Worm (Caenorhabditis elegans): ENCODE results near the gene pals-34.

Gene pals-34

DNA sequence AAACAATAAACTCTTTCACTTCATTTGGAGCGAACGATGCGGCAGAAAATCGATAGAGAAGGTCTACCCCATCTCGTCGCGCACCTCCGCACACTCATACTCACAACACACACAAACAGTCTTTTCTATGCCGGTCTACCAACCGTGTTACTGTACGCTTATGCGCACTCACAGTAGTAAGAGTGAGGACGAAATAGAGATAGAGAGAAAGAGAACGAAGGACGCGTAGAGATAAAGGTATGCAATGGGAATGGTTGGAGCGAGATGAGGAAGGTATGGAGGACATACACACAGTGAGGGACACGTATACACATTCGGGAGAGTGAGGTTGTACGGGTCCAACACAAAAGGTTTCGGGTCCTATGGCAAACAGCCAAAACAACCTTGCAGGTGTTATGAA, 22.5 kb upstream of the pals-34 start:
- TF ChIP-seq D1046.2 (GFP tag; IDR thresholded peaks at IDR 0.05) = no peak
- 0 out of 2 replicates have a peak, but pooled peaks have one; percentile 49 for TF ChIP-seq egl-43 (GFP tag; IDR thresholded peaks at IDR 0.05)
- TF ChIP-seq unc-62 (GFP tag; optimal IDR thresholded peaks at IDR 0.05 in 1 of 2) = peak in 1 of 2 experiments; percentile 81
- no peak for TF ChIP-seq unc-62 (tag; optimal IDR thresholded peaks at IDR 0.05)
- peak; percentile 41 for TF ChIP-seq nhr-6 (tag; optimal IDR thresholded peaks at IDR 0.05)
- TF ChIP-seq hmg-1.1 (GFP tag; IDR thresholded peaks at IDR 0.05) = peak; percentile 52; the same call in 1 of the 2 replicates
- peak; percentile 52 for TF ChIP-seq hlh-11 (tag; optimal IDR thresholded peaks at IDR 0.05)
- no peak for TF ChIP-seq daf-12 (tag; optimal IDR thresholded peaks at IDR 0.05)
- peak; percentile 21 for TF ChIP-seq rbr-2 (tag; optimal IDR thresholded peaks at IDR 0.05)
- TF ChIP-seq pha-4 (GFP tag; IDR thresholded peaks at IDR 0.05) = no peak
- TF ChIP-seq pha-4 (tag; optimal IDR thresholded peaks at IDR 0.05) = peak; percentile 0
- 0 out of 2 replicates have a peak, but pooled peaks have one; percentile 35 for TF ChIP-seq F44E2.7 (GFP tag; IDR thresholded peaks at IDR 0.05)
- no peak for TF ChIP-seq Y5F2A.4 (GFP tag; optimal IDR thresholded peaks at IDR 0.05)
- TF ChIP-seq mes-2 (tag; optimal IDR thresholded peaks at IDR 0.05; ENCODE audit: poor library complexity, severe bottlenecking) = peak; percentile 52
- no peak for TF ChIP-seq set-16 (GFP tag; IDR thresholded peaks at IDR 0.05)
- 0 out of 2 replicates have a peak, but pooled peaks have one; percentile 9 for TF ChIP-seq dmd-6 (GFP tag; IDR thresholded peaks at IDR 0.05)
- peak in 1 of 2 experiments; percentile 54 for TF ChIP-seq lsy-2 (tag; optimal IDR thresholded peaks at IDR 0.05)
- TF ChIP-seq daf-16 (GFP tag; optimal IDR thresholded peaks at IDR 0.05) = no peak
- peak; percentile 36 for TF ChIP-seq daf-16 (tag; optimal IDR thresholded peaks at IDR 0.05)
- TF ChIP-seq T26A8.4 (GFP tag; IDR thresholded peaks at IDR 0.05) = 0 out of 2 replicates have a peak, but pooled peaks have one; percentile 20
- TF ChIP-seq mxl-2 (GFP tag; conservative IDR thresholded peaks at IDR 0.05) = no peak
- no peak for TF ChIP-seq aly-2 (tag; optimal IDR thresholded peaks at IDR 0.05)
- no peak for TF ChIP-seq T20F7.1 (GFP tag; optimal IDR thresholded peaks at IDR 0.05)
- TF ChIP-seq mep-1 (tag; optimal IDR thresholded peaks at IDR 0.05) = peak; percentile 64
- peak; percentile 85 for TF ChIP-seq nhr-25 (tag; optimal IDR thresholded peaks at IDR 0.05; ENCODE audit: borderline replicate concordance, insufficient read depth)
- TF ChIP-seq Y75B8A.6 (GFP tag; IDR thresholded peaks at IDR 0.05) = no peak
- TF ChIP-seq dve-1 (tag; optimal IDR thresholded peaks at IDR 0.05; ENCODE audit: insufficient read depth) = peak; percentile 78
- peak; percentile 72 for TF ChIP-seq mxl-3 (GFP tag; optimal IDR thresholded peaks at IDR 0.05)
- peak; percentile 75 for TF ChIP-seq nhr-28 (tag; optimal IDR thresholded peaks at IDR 0.05)

DNA sequence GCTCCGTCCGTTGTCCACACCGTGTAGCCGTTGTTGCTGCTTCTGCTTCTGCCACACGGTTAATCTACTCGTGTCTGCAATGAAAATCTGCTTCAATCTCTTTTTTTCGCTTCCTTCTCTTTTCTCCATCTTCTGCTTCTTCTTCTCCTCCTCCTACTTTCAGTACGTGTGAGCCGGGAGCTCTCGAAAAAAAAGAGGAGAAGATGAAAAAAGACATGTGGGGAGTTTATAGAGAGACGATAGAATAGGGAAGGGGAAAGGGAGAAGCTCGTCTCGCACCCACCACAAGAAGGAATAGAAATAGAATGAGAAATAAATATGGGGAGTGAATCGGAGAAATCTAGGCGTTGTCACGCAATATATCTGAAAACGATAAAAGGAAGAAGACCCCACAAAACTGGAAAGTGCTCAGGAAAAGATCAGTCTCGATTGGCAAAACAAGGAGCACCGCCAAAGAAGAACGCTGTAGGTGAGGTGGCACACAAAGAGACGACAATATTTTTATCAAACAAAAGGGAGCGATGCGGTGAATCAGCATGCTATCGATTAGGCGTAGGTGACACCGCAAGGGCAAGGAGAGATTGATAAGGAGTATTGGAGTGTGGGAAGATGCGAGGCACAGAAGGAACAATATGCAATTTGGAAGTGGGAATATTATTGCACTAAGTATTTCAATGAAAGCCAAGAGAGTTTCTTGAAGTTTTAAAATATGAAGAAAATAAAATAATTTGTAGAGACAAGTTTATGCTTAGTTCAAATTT, 21.6 kb upstream of the pals-34 start, which contains the start of gene let-413:
Gene let-413 (minus strand): TSS at position 76 of the 761 bp plus-strand sequence.
- TF ChIP-seq pha-4 (GFP tag; IDR thresholded peaks at IDR 0.05) = 0 out of 2 replicates have a peak, but pooled peaks have one; percentile 27
- TF ChIP-seq pha-4 (tag; optimal IDR thresholded peaks at IDR 0.05) = no peak
- TF ChIP-seq hlh-30 (tag; optimal IDR thresholded peaks at IDR 0.05; ENCODE audit: insufficient read depth) = peak; percentile 8
- no peak for TF ChIP-seq nhr-77 (tag; optimal IDR thresholded peaks at IDR 0.05)
- TF ChIP-seq ctbp-1 (GFP tag; IDR thresholded peaks at IDR 0.05) = 0 out of 2 replicates have a peak, but pooled peaks have one; percentile 10
- peak in 1 of 2 experiments; percentile 88 for TF ChIP-seq unc-62 (GFP tag; optimal IDR thresholded peaks at IDR 0.05 in 1 of 2)
- no peak for TF ChIP-seq unc-62 (tag; optimal IDR thresholded peaks at IDR 0.05)
- peak; percentile 20 for TF ChIP-seq mep-1 (tag; optimal IDR thresholded peaks at IDR 0.05)
- TF ChIP-seq fkh-10 (GFP tag; optimal IDR thresholded peaks at IDR 0.05) = peak; percentile 16
- peak; percentile 58 for TF ChIP-seq dve-1 (tag; optimal IDR thresholded peaks at IDR 0.05; ENCODE audit: insufficient read depth)
- TF ChIP-seq aha-1 (tag) = peak; percentile 90
- no peak for TF ChIP-seq madf-9 (GFP tag; conservative IDR thresholded peaks at IDR 0.05)
- TF ChIP-seq mdt-29 (GFP tag; IDR thresholded peaks at IDR 0.05) = no peak
- TF ChIP-seq hlh-11 (tag; optimal IDR thresholded peaks at IDR 0.05) = peak; percentile 44
- peak in 1 of 2 experiments; percentile 23 for TF ChIP-seq lsy-2 (tag; optimal IDR thresholded peaks at IDR 0.05)
- TF ChIP-seq jun-1 (tag; optimal IDR thresholded peaks at IDR 0.05) = no peak
- no peak for TF ChIP-seq daf-16 (GFP tag; optimal IDR thresholded peaks at IDR 0.05)
- TF ChIP-seq daf-16 (tag; optimal IDR thresholded peaks at IDR 0.05) = peak; percentile 39
- TF ChIP-seq nhr-42 (GFP tag; IDR thresholded peaks at IDR 0.05) = no peak
- no peak for TF ChIP-seq F26F4.8 (GFP tag; conservative IDR thresholded peaks at IDR 0.05)
- no peak for TF ChIP-seq zfp-3 (GFP tag; conservative IDR thresholded peaks at IDR 0.05)
- TF ChIP-seq mxl-3 (GFP tag; optimal IDR thresholded peaks at IDR 0.05) = peak; percentile 37
- peak; percentile 28; the same call in 1 of the 2 replicates for TF ChIP-seq dmd-6 (GFP tag; IDR thresholded peaks at IDR 0.05)
- TF ChIP-seq pqm-1 (tag; optimal IDR thresholded peaks at IDR 0.05) = peak; percentile 76
- TF ChIP-seq mes-2 (tag; optimal IDR thresholded peaks at IDR 0.05; ENCODE audit: poor library complexity, severe bottlenecking) = peak; percentile 52
- peak; percentile 44 for TF ChIP-seq nhr-6 (tag; optimal IDR thresholded peaks at IDR 0.05)
- peak; percentile 66 for TF ChIP-seq nhr-28 (tag; optimal IDR thresholded peaks at IDR 0.05)

All from whole organism, L4 larva.